Fruit fly (Drosophila melanogaster) Kc167 (cell line): ENCODE results near the gene CG5107.

Experiments
- Myc ChIP-seq: fragments of >200 bp; optimal IDR thresholded peaks from 2 replicates; lab custom pipeline; 2017; ENCODE audit warnings: missing external identifiers
- Sin3A ChIP-seq: fragments of >200 bp; optimal IDR thresholded peaks from 2 replicates; lab custom pipeline; 2018; ENCODE audit warnings: missing external identifiers
- h ChIP-seq: fragments of >200 bp; optimal IDR thresholded peaks from 3 replicates; lab custom pipeline; 2018; ENCODE audit warnings: missing external identifiers
- insv ChIP-seq: fragments of >200 bp; optimal IDR thresholded peaks from 3 replicates; lab custom pipeline; 2018; ENCODE audit warnings: missing external identifiers
- psq ChIP-seq: fragments of >200 bp; optimal IDR thresholded peaks from 2 replicates; lab custom pipeline; 2017; ENCODE audit warnings: missing external identifiers
- ttk ChIP-seq: sonication (Bioruptor generic); optimal IDR thresholded peaks from 2 replicates; lab custom pipeline; 2017; ENCODE audit warnings: missing external identifiers

The CG5107 gene

DNA sequence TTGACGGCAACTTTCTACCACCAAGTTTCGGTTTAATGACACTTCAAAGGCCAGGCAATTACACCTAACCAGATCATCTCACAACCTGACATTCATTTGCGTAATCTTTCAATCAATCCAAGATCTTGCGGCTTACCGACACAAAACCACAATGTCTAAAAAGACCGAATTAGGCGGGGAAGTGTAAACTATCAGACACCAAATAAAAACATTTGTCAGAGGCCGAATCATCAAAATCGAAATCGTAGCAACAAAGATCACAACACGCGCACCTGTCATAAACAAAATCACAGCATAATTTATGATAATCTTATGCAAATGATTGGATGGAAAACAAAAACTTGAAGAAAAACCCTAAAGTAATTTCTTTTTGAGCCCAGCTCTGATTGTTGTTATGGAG is 44.7 kb downstream of the CG5107 start:
- TF ChIP-seq h (no peak), Myc (no peak), insv (no peak), psq (lab: Kevin White, UChicago) (no peak), ttk (lab: Kevin White, UChicago) (no peak), Sin3A (lab: Kevin White, UChicago) (no peak)

DNA sequence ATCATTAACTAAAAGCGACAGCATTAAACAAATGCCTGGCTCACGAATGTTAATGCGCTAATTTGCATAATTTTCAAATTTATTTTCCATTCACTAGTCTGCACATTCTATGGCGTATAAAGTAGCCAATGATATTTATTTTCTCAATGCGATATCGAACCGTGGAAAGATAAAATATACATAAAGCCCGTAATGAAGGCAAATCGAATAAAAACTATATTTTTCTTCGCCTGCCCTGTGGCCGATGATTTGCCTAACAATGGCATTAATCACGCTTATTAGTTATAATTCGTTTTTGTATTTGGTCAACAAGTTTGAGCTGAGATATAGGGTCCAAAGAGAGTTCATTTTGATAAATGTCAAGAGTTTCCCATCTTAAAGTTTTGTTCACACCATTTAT is 45.4 kb downstream of the CG5107 start:
- TF ChIP-seq Myc (no peak), ttk (lab: Kevin White, UChicago) (no peak), insv (no peak), psq (lab: Kevin White, UChicago) (no peak), h (no peak), Sin3A (lab: Kevin White, UChicago) (no peak)

dm6 chr3R:25552181-25552580 is 47.2 kb downstream of the CG5107 start:
- TF ChIP-seq psq (lab: Kevin White, UChicago) (no peak), Myc (no peak), h (no peak), ttk (lab: Kevin White, UChicago) (no peak), insv (no peak), Sin3A (lab: Kevin White, UChicago) (no peak)
